Fruit fly (Drosophila melanogaster) whole organism, wandering third instar larva: ENCODE measurements around the gene MtnA.
A peak's percentile ranks its signal among the peaks of the same experiment; 100 is the strongest.

ENCODE experiments used
- Abd-B ChIP-seq: fragments of >200 bp; optimal IDR thresholded peaks from 2 replicates; lab custom pipeline; 2017; ENCODE audit warnings: missing biosample characterization, missing genetic modification characterization
- Dfd ChIP-seq: fragments of >200 bp; optimal IDR thresholded peaks from 2 replicates; lab custom pipeline; 2017; ENCODE audit warnings: missing biosample characterization, missing genetic modification characterization
- Dif ChIP-seq: fragments of 200-275, 200-300 bp; sonication (Bioruptor generic); optimal IDR thresholded peaks from 2 replicates; lab custom pipeline; 2018; ENCODE audit warnings: missing biosample characterization, missing genetic modification characterization; ENCODE audit not compliant: partially characterized antibody
- Hnf4 ChIP-seq: fragments of 200-800 bp; sonication (Bioruptor generic); optimal IDR thresholded peaks from 2 replicates; lab custom pipeline; 2016; ENCODE audit warnings: missing biosample characterization, mild to moderate bottlenecking, missing genetic modification characterization
- Hr78 ChIP-seq: fragments of >200 bp; optimal IDR thresholded peaks from 2 replicates; lab custom pipeline; 2017; ENCODE audit warnings: missing biosample characterization, missing genetic modification characterization
- Hr83 ChIP-seq: fragments of 200-300 bp; sonication (Bioruptor generic); optimal IDR thresholded peaks from 2 replicates; lab custom pipeline; 2016; ENCODE audit warnings: missing biosample characterization, mild to moderate bottlenecking, missing genetic modification characterization, moderate library complexity; ENCODE audit not compliant: poor library complexity, severe bottlenecking
- Jra ChIP-seq: sonication (Bioruptor generic); optimal IDR thresholded peaks from 2 replicates; lab custom pipeline; 2016; ENCODE audit warnings: missing biosample characterization, missing genetic modification characterization
- Mio ChIP-seq: sonication (Bioruptor generic); optimal IDR thresholded peaks from 2 replicates; lab custom pipeline; 2016; ENCODE audit warnings: missing biosample characterization, missing genetic modification characterization
- Myc ChIP-seq: fragments of >200 bp; optimal IDR thresholded peaks from 2 replicates; lab custom pipeline; 2017
- N ChIP-seq: fragments of >200 bp; optimal IDR thresholded peaks from 2 replicates; lab custom pipeline; 2018; ENCODE audit warnings: missing biosample characterization, missing external identifiers, missing genetic modification characterization
- Rel ChIP-seq, 2 experiments: fragments of 200-800 bp; sonication (Bioruptor generic) in 1 of 2; optimal IDR thresholded peaks; 2 replicates in 1 of 2; 3 replicates in 1 of 2; lab custom pipeline; 2016 to 2019; ENCODE audit warnings: mild to moderate bottlenecking in 2 of 2, missing biosample characterization in 2 of 2, missing genetic modification characterization in 2 of 2, moderate library complexity in 1 of 2
- Sp1 ChIP-seq: fragments of 200-800 bp; sonication (Bioruptor generic); optimal IDR thresholded peaks from 3 replicates; lab custom pipeline; 2019; ENCODE audit warnings: missing biosample characterization, mild to moderate bottlenecking, missing genetic modification characterization, moderate library complexity
- Vsx2 ChIP-seq: fragments of 200-300, 225-300 bp; sonication (Bioruptor generic); optimal IDR thresholded peaks from 2 replicates; lab custom pipeline; 2018; ENCODE audit warnings: missing biosample characterization, missing genetic modification characterization; ENCODE audit not compliant: partially characterized antibody
- br ChIP-seq: fragments of 200-800 bp; sonication (Bioruptor generic); optimal IDR thresholded peaks from 2 replicates; lab custom pipeline; 2016; ENCODE audit warnings: missing biosample characterization, missing genetic modification characterization
- brk ChIP-seq: fragments of 200-800 bp; sonication (Bioruptor generic); optimal IDR thresholded peaks from 2 replicates; lab custom pipeline; 2016; ENCODE audit warnings: missing biosample characterization, mild to moderate bottlenecking, missing genetic modification characterization
- dl ChIP-seq, 2 experiments: fragments of 175-275, 200-275 bp in 1 of 2; fragments of 200-275 bp in 1 of 2; sonication (Bioruptor generic); optimal IDR thresholded peaks; lab custom pipeline; 2018; ENCODE audit warnings: mild to moderate bottlenecking in 2 of 2, missing biosample characterization in 2 of 2, missing genetic modification characterization in 2 of 2, moderate library complexity in 2 of 2; ENCODE audit not compliant: partially characterized antibody in 2 of 2, insufficient read depth in 1 of 2
- dmrt93B ChIP-seq: fragments of 200-800 bp; sonication (Bioruptor generic); optimal IDR thresholded peaks from 2 replicates; lab custom pipeline; 2018; ENCODE audit warnings: missing biosample characterization, mild to moderate bottlenecking, missing genetic modification characterization
- dsf ChIP-seq: sonication (Bioruptor generic); optimal IDR thresholded peaks from 2 replicates; lab custom pipeline; 2016; ENCODE audit warnings: missing biosample characterization, missing genetic modification characterization, borderline replicate concordance
- ey ChIP-seq: fragments of 200-800 bp; sonication (Bioruptor generic); optimal IDR thresholded peaks from 2 replicates; lab custom pipeline; 2016; ENCODE audit warnings: missing biosample characterization, missing genetic modification characterization
- foxo ChIP-seq, 2 experiments: fragments of 200-800 bp; sonication (Bioruptor generic); optimal IDR thresholded peaks; 2 replicates in 1 of 2; 3 replicates in 1 of 2; lab custom pipeline; 2016 to 2017; ENCODE audit warnings: missing biosample characterization in 2 of 2, missing genetic modification characterization in 2 of 2
- fru ChIP-seq: fragments of 200-800 bp; sonication (Bioruptor generic); optimal IDR thresholded peaks from 3 replicates; lab custom pipeline; 2016; ENCODE audit warnings: missing biosample characterization, mild to moderate bottlenecking, missing genetic modification characterization
- h ChIP-seq: fragments of 200-800 bp; sonication (Bioruptor generic); optimal IDR thresholded peaks from 3 replicates; lab custom pipeline; 2016; ENCODE audit warnings: missing biosample characterization, mild to moderate bottlenecking, missing genetic modification characterization
- pan ChIP-seq: fragments of >200 bp; optimal IDR thresholded peaks from 2 replicates; lab custom pipeline; 2017
- psq ChIP-seq: fragments of 200-800 bp; sonication (Bioruptor generic); optimal IDR thresholded peaks from 3 replicates; lab custom pipeline; 2017; ENCODE audit warnings: missing biosample characterization, mild to moderate bottlenecking, missing genetic modification characterization, moderate library complexity
- rgr ChIP-seq: fragments of 200-800 bp; sonication (Bioruptor generic); optimal IDR thresholded peaks from 3 replicates; lab custom pipeline; 2016; ENCODE audit warnings: missing biosample characterization, mild to moderate bottlenecking, missing genetic modification characterization
- sage ChIP-seq: fragments of 200-800 bp; sonication (Bioruptor generic); optimal IDR thresholded peaks from 2 replicates; lab custom pipeline; 2016; ENCODE audit warnings: missing biosample characterization, mild to moderate bottlenecking, missing genetic modification characterization
- sv ChIP-seq: fragments of 200-800 bp; sonication (Bioruptor generic); optimal IDR thresholded peaks from 3 replicates; lab custom pipeline; 2016; ENCODE audit warnings: missing biosample characterization, missing genetic modification characterization
- usp ChIP-seq: fragments of >200 bp; optimal IDR thresholded peaks from 2 replicates; lab custom pipeline; 2017; ENCODE audit warnings: missing biosample characterization, missing genetic modification characterization

The MtnA gene

dm6 chr3R:9784341-9785062 lies at the start of gene MtnA, which contains the start of gene CG8500:
Gene MtnA (minus strand): TSS chr3R:9784370.
Gene CG8500 (plus strand): TSS chr3R:9784653.
- TF ChIP-seq h (GFP tag; lab: Kevin White, UChicago) (peak; percentile 17), Vsx2 (peak; percentile 100), foxo (GFP tag; optimal IDR thresholded peaks at IDR 0.05; lab: Kevin White, UChicago) (peak in 1 of 2 experiments; percentile 8), N (GFP tag; lab: Kevin White, UChicago) (no peak), rgr (peak; percentile 48), Dif (GFP tag; lab: Kevin White, UChicago) (peak; percentile 100), psq (no peak), Rel (GFP tag; optimal IDR thresholded peaks at IDR 0.05; lab: Kevin White, UChicago) (no peak), Rel (tag; optimal IDR thresholded peaks at IDR 0.05; lab: Kevin White, UChicago) (peak; percentile 54), dl (GFP tag; optimal IDR thresholded peaks at IDR 0.05; lab: Kevin White, UChicago; ENCODE audit: insufficient read depth in 1 of 2, partially characterized antibody in 2 of 2) (peak; percentile 97 to 99), brk (GFP tag; lab: Kevin White, UChicago) (no peak), Myc (peak; percentile 8)

- TF ChIP-seq psq (no peak), brk (GFP tag; lab: Kevin White, UChicago) (no peak), Sp1 (GFP tag; lab: Kevin White, UChicago) (no peak), dmrt93B (GFP tag; lab: Kevin White, UChicago) (no peak), dl (GFP tag; optimal IDR thresholded peaks at IDR 0.05; lab: Kevin White, UChicago; ENCODE audit: insufficient read depth in 1 of 2, partially characterized antibody in 2 of 2) (no peak), Hr83 (GFP tag; lab: Kevin White, UChicago) (no peak), Hnf4 (no peak), N (GFP tag; lab: Kevin White, UChicago) (no peak), ey (GFP tag; lab: Kevin White, UChicago) (no peak), rgr (no peak), sage (GFP tag; lab: Kevin White, UChicago) (no peak), Jra (GFP tag; lab: Kevin White, UChicago) (no peak), Dfd (GFP tag; lab: Kevin White, UChicago) (no peak)
These were observed 39.6 kb upstream of the MtnA start, which contains the start of gene CG34302 for dm6 chr3R:9823723-9824122. Gene CG34302 (minus strand): TSS chr3R:9823823.

- TF ChIP-seq sv (GFP tag; lab: Kevin White, UChicago): no peak
- TF ChIP-seq fru (GFP tag; lab: Kevin White, UChicago): no peak
- TF ChIP-seq Dfd (GFP tag; lab: Kevin White, UChicago): no peak
- no peak for TF ChIP-seq brk (GFP tag; lab: Kevin White, UChicago)
- TF ChIP-seq Hr83 (GFP tag; lab: Kevin White, UChicago): no peak
- TF ChIP-seq N (GFP tag; lab: Kevin White, UChicago): no peak
- TF ChIP-seq dmrt93B (GFP tag; lab: Kevin White, UChicago): no peak
- TF ChIP-seq Hr78 (GFP tag; lab: Kevin White, UChicago): no peak
- no peak for TF ChIP-seq Hnf4
- TF ChIP-seq Vsx2: no peak
- TF ChIP-seq usp: no peak
- no peak for TF ChIP-seq pan (lab: Kevin White, UChicago)
- no peak for TF ChIP-seq foxo (GFP tag; optimal IDR thresholded peaks at IDR 0.05; lab: Kevin White, UChicago)
- no peak for TF ChIP-seq Mio (GFP tag; lab: Kevin White, UChicago)
- no peak for TF ChIP-seq dsf (GFP tag; lab: Kevin White, UChicago)
- TF ChIP-seq h (GFP tag; lab: Kevin White, UChicago): no peak
- no peak for TF ChIP-seq Abd-B (GFP tag; lab: Kevin White, UChicago)
- no peak for TF ChIP-seq psq
- TF ChIP-seq br (GFP tag; lab: Kevin White, UChicago): no peak
- TF ChIP-seq Rel (GFP tag; optimal IDR thresholded peaks at IDR 0.05; lab: Kevin White, UChicago): no peak
- TF ChIP-seq Rel (tag; optimal IDR thresholded peaks at IDR 0.05; lab: Kevin White, UChicago): no peak
These were observed 36.9 kb upstream of the MtnA start, which contains the start of gene CG42857 for dm6 chr3R:9821091-9821490. Gene CG42857 (minus strand): TSS chr3R:9821191.

dm6 chr3R:9819777-9820176 lies 35.6 kb upstream of the MtnA start, which contains the start of gene CG9458:
Gene CG9458 (minus strand): TSS chr3R:9819877.
- TF ChIP-seq sage (GFP tag; lab: Kevin White, UChicago) (no peak), pan (lab: Kevin White, UChicago) (no peak), dl (GFP tag; optimal IDR thresholded peaks at IDR 0.05; lab: Kevin White, UChicago; ENCODE audit: insufficient read depth in 1 of 2, partially characterized antibody in 2 of 2) (no peak), Jra (GFP tag; lab: Kevin White, UChicago) (no peak), Abd-B (GFP tag; lab: Kevin White, UChicago) (no peak), psq (no peak), Vsx2 (no peak), dsf (GFP tag; lab: Kevin White, UChicago) (no peak)
